Worm (Caenorhabditis elegans) whole organism, late embryonic: Measurements from ENCODE around the gene F27D9.12.

Experiments used
- C38D4.7 ChIP-seq: fragments of 200-800 bp; sonication (Bioruptor generic); optimal IDR thresholded peaks from 2 replicates; lab custom pipeline; 2018; ENCODE audit warnings: mild to moderate bottlenecking, missing genetic modification characterization, moderate library complexity, missing compliant biosample characterization
- K02D7.2 ChIP-seq: sonication (generic microtip); optimal IDR thresholded peaks from 2 replicates; lab custom pipeline; 2017; ENCODE audit warnings: mild to moderate bottlenecking, missing genetic modification characterization, missing compliant biosample characterization
- Y22D7AL.16 ChIP-seq: sonication (generic microtip); optimal IDR thresholded peaks from 2 replicates; lab custom pipeline; 2016; ENCODE audit warnings: missing genetic modification characterization, missing compliant biosample characterization
- ceh-14 ChIP-seq: sonication (generic microtip); optimal IDR thresholded peaks from 2 replicates; lab custom pipeline; 2016; ENCODE audit warnings: missing genotype, missing genetic modification characterization, missing compliant biosample characterization
- ceh-2 ChIP-seq: sonication (generic microtip); optimal IDR thresholded peaks from 2 replicates; lab custom pipeline; 2016; ENCODE audit warnings: missing genotype, missing genetic modification characterization, missing compliant biosample characterization
- ceh-24 ChIP-seq: sonication (generic microtip); optimal IDR thresholded peaks from 2 replicates; lab custom pipeline; 2016; ENCODE audit warnings: mild to moderate bottlenecking, missing genetic modification characterization, missing compliant biosample characterization
- ceh-30 ChIP-seq: fragments of 150-350 bp; optimal IDR thresholded peaks from 2 replicates; lab custom pipeline; 2014; ENCODE audit warnings: missing biosample characterization, missing genetic modification characterization
- ceh-31 ChIP-seq: sonication (generic microtip); optimal IDR thresholded peaks from 2 replicates; lab custom pipeline; 2016; ENCODE audit warnings: missing genetic modification characterization, missing compliant biosample characterization
- ceh-34 ChIP-seq: sonication (generic microtip); optimal IDR thresholded peaks from 2 replicates; lab custom pipeline; 2016; ENCODE audit warnings: mild to moderate bottlenecking, missing genetic modification characterization, missing compliant biosample characterization
- ceh-48 ChIP-seq: sonication (generic microtip); optimal IDR thresholded peaks from 2 replicates; lab custom pipeline; 2016; ENCODE audit warnings: missing genetic modification characterization, inconsistent platforms, missing compliant biosample characterization
- ceh-6 ChIP-seq: fragments of 200-800 bp; sonication (Bioruptor generic); optimal IDR thresholded peaks from 2 replicates; lab custom pipeline; 2018; ENCODE audit warnings: mild to moderate bottlenecking, missing genetic modification characterization, missing compliant biosample characterization
- hlh-15 ChIP-seq: sonication (generic microtip); optimal IDR thresholded peaks from 2 replicates; lab custom pipeline; 2016; ENCODE audit warnings: missing genetic modification characterization, missing compliant biosample characterization
- hlh-6 ChIP-seq: sonication (generic microtip); optimal IDR thresholded peaks from 2 replicates; lab custom pipeline; 2016; ENCODE audit warnings: missing genotype, missing genetic modification characterization, missing compliant biosample characterization
- lim-6 ChIP-seq: sonication (generic microtip); optimal IDR thresholded peaks from 2 replicates; lab custom pipeline; 2016; ENCODE audit warnings: missing genetic modification characterization, missing compliant biosample characterization
- mec-3 ChIP-seq: sonication (generic microtip); optimal IDR thresholded peaks from 2 replicates; lab custom pipeline; 2016; ENCODE audit warnings: borderline replicate concordance, missing genetic modification characterization, missing compliant biosample characterization
- nfya-1 ChIP-seq: sonication (generic microtip); optimal IDR thresholded peaks from 2 replicates; lab custom pipeline; 2017; ENCODE audit warnings: missing genetic modification characterization, mild to moderate bottlenecking, missing compliant biosample characterization, antibody characterized with exemption, moderate library complexity
- nhr-11 ChIP-seq: fragments of 150-350 bp; optimal IDR thresholded peaks from 2 replicates; lab custom pipeline; 2014; ENCODE audit warnings: missing biosample characterization, missing genetic modification characterization
- odd-2 ChIP-seq: sonication (generic microtip); optimal IDR thresholded peaks from 2 replicates; lab custom pipeline; 2017; ENCODE audit warnings: antibody characterized with exemption, mild to moderate bottlenecking, missing genetic modification characterization, missing compliant biosample characterization
- pax-1 ChIP-seq: fragments of 150-350 bp; optimal IDR thresholded peaks from 2 replicates; lab custom pipeline; 2014; ENCODE audit warnings: missing biosample characterization, missing genetic modification characterization
- pqm-1 ChIP-seq: sonication (generic microtip); optimal IDR thresholded peaks from 2 replicates; lab custom pipeline; 2016; ENCODE audit warnings: missing genetic modification characterization, missing compliant biosample characterization
- ref-2 ChIP-seq: sonication (generic microtip); optimal IDR thresholded peaks from 2 replicates; lab custom pipeline; 2016; ENCODE audit warnings: missing genetic modification characterization, missing compliant biosample characterization
- rnt-1 ChIP-seq: sonication (generic microtip); optimal IDR thresholded peaks from 2 replicates; lab custom pipeline; 2016; ENCODE audit warnings: missing genetic modification characterization, missing compliant biosample characterization
- sdc-2 ChIP-seq: sonication (generic microtip); optimal IDR thresholded peaks from 2 replicates; lab custom pipeline; 2016; ENCODE audit warnings: missing genotype, missing genetic modification characterization, missing compliant biosample characterization
- sox-2 ChIP-seq: fragments of 200-800 bp; sonication (Bioruptor generic); IDR thresholded peaks from 2 replicates; pipeline ENCODE4 v1.3.6; 2022; ENCODE audit warnings: missing genetic modification reagents, missing genetic modification characterization, missing compliant biosample characterization
- syd-9 ChIP-seq: sonication (generic microtip); optimal IDR thresholded peaks from 2 replicates; lab custom pipeline; 2016; ENCODE audit warnings: mild to moderate bottlenecking, missing genetic modification characterization, moderate library complexity, missing compliant biosample characterization
- tbx-7 ChIP-seq: sonication (generic microtip); optimal IDR thresholded peaks from 2 replicates; lab custom pipeline; 2016; ENCODE audit warnings: missing genotype, missing genetic modification characterization, missing compliant biosample characterization
- unc-3 ChIP-seq, 2 experiments: fragments of 200-800 bp in 1 of 2; sonication (Bioruptor generic) in 1 of 2; sonication (generic microtip) in 1 of 2; conservative IDR thresholded peaks in 1 of 2; optimal IDR thresholded peaks in 1 of 2; 2 replicates each; pipeline versions ENCODE4 v1.3.6 to Lab custom; 2016 to 2022; ENCODE audit warnings: missing compliant biosample characterization in 2 of 2, missing genetic modification characterization in 2 of 2, missing genetic modification reagents in 1 of 2
- unc-42 ChIP-seq: sonication (generic microtip); optimal IDR thresholded peaks from 2 replicates; lab custom pipeline; 2016; ENCODE audit warnings: missing genotype, missing genetic modification characterization, missing compliant biosample characterization
- unc-55 ChIP-seq: sonication (generic microtip); optimal IDR thresholded peaks from 2 replicates; lab custom pipeline; 2017; ENCODE audit warnings: missing biosample characterization, missing genetic modification reagents, missing genetic modification characterization
- unc-86 ChIP-seq: sonication (generic microtip); optimal IDR thresholded peaks from 2 replicates; lab custom pipeline; 2016; ENCODE audit warnings: missing genetic modification characterization, missing compliant biosample characterization
- zip-5 ChIP-seq: sonication (generic microtip); optimal IDR thresholded peaks from 2 replicates; lab custom pipeline; 2016; ENCODE audit warnings: missing genetic modification characterization, missing compliant biosample characterization
- ztf-16 ChIP-seq: sonication (generic microtip); optimal IDR thresholded peaks from 2 replicates; lab custom pipeline; 2017; ENCODE audit warnings: missing genetic modification characterization, missing compliant biosample characterization

Gene F27D9.12

DNA sequence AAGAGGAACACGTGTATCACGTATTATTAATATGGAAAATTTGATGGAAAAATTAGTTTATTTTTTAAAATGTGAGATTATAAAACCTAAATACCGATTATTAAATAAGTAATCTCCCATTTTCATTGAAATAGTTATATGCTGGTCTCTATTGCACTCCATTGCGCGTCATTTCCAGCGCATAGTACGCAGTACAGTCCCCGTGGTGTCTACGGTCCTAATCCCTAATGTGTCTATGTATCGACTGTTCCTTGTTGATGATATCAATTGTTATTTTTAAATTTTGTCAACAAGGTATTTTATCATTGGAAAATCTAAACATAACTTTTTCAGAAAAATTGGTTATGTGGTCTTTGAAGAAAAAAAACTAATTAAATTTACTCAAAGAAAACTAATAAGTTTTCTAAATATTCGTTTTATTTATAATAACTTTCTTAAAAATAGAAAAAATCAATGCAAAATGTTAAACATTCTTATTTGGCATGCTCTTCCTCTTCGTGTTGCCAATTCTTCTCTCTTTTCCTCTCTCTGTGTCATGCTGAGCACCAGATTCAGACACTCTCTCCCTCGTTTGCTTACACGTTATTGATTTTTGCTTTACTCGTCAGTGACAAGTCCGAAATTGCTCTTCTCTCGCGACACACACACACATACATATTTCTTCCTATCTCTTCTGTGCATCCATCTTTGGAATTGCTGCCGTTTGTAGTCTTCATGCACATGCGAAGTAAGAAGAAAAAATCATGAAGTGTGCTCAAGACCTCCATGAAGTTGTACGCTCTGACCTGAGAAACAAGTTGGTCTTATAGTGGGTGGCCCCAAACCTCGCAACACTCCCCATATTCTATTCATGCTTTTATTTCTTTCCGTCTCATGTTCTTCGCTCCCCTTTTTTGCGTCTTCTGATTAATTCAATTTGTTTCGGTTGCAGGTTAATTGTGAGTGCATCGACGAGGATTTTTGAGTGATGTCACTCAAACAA is 25.5 kb upstream of the F27D9.12 start, which contains the start of gene unc-18:
unc-18 (plus strand) TSS at position 932 of the 982 bp plus-strand sequence.
- TF ChIP-seq ceh-24, result no peak
- no peak for TF ChIP-seq sox-2 (GFP tag; lab: Robert Waterston, UW)
- TF ChIP-seq ceh-2 (tag; lab: Kevin White, UChicago), result no peak
- TF ChIP-seq odd-2 (tag; lab: Kevin White, UChicago), result no peak
- peak; percentile 69 for TF ChIP-seq unc-42 (tag; lab: Kevin White, UChicago)
- peak; percentile 34 for TF ChIP-seq ceh-31 (tag; lab: Kevin White, UChicago)
- TF ChIP-seq ceh-48 (tag; lab: Kevin White, UChicago), result peak; percentile 97

DNA sequence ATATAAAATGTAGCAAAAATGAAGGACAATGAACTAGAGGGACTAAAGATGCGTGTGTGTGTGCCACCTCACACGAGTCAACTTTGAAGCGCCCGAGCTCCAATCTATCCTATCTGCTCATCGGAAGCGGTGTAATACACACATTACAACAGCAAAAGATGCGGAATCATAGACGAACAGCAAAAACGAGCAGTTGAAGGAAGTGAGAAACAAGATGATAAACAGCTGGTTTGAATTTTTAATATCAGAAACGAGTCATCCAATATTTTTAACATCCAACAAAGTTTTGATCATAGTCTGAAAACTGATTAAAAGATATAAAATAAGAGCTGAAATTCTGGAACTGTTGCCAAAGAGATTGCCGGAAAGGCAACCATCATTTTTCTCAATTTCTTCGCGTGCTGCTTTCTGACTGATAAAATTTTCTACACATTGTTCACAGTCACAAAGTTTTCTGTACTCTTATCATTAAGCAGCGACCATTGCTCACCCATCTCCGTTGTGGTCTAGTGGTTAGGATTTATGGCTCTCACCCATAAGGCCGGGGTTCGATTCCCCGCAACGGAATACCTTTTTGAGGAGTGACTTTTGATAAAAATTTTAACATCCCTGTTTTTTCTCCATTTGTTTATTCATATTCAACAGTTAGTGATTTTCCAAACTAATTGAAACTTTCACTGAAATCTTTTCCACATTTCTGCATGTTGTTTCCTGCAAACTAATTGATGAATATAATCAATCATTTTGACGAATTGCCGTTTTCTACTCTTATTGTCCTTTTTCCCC is 24.0 kb upstream of the F27D9.12 start, which contains the start of gene stn-2:
stn-2 (minus strand) TSS at position 75 of the 786 bp plus-strand sequence.
- TF ChIP-seq unc-55 (GFP tag; lab: Kevin White, UChicago) (peak; percentile 40), hlh-15 (tag; lab: Kevin White, UChicago) (no peak), tbx-7 (tag; lab: Kevin White, UChicago) (no peak), pqm-1 (tag; lab: Kevin White, UChicago) (no peak), mec-3 (tag; lab: Kevin White, UChicago) (no peak)

DNA sequence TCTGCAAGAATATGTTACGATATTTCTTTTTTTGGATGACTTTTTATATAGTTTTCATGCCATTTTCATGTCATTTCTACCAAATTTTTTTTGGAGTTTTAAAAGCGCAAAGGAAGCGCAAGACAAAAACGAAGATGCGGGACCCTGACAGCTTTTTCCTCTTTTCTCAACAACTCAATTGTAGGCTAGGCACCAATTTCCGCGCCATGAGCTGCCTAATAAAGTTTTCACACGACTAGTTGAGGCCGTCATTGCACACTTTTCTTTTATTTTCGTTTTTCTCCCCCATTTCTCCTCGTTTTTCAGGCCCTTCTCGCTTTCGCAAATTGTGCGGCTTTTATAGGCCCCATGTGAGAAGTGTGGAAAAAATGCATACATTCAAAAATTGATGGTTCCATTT is 23.1 kb upstream of the F27D9.12 start:
- TF ChIP-seq K02D7.2 (tag; lab: Kevin White, UChicago) (no peak), ztf-16 (tag; lab: Kevin White, UChicago) (no peak), rnt-1 (no peak), odd-2 (tag; lab: Kevin White, UChicago) (no peak), unc-42 (tag; lab: Kevin White, UChicago) (peak; percentile 94), C38D4.7 (GFP tag; lab: Kevin White, UChicago) (no peak)

DNA sequence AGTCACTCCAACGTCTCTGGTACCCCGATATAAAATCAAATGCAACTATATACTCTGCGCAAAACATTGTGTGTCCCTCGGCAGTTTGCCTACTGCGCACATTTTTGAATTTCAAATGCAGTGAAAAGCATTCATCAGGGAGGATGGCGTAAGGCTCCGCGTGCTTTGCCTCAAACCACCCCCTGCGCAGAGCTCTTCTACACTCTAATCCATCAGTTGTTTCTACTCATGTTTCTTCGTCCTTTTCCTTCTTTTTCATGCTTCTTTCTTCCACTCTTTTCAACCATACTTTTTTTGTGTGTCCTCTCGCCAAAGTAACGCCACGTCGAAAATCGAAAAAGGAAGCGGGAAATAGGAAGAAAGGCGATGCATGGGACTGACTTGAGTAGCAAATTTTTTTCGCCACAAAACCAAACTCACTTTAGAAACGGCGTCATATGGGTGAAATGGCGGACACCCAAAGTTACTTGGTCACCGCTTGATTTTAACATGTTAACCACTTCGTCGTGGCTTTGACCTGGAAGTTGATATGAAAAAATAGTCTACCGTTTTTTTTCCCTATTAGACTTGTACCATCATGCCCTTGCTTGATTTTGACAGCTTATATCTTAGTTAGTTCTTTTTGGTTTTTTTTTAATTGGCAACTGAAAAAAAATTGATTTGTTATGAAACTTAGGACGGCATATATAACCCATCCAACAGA is 21.8 kb upstream of the F27D9.12 start:
- TF ChIP-seq syd-9 (no peak), nfya-1 (tag; lab: Kevin White, UChicago) (peak; percentile 10), unc-3 (GFP tag; conservative IDR thresholded peaks at IDR 0.05; lab: Robert Waterston, UW) (no peak), unc-3 (tag; optimal IDR thresholded peaks at IDR 0.05; lab: Kevin White, UChicago) (peak; percentile 10), unc-42 (tag; lab: Kevin White, UChicago) (peak; percentile 17), ceh-34 (tag; lab: Kevin White, UChicago) (peak; percentile 1)

DNA sequence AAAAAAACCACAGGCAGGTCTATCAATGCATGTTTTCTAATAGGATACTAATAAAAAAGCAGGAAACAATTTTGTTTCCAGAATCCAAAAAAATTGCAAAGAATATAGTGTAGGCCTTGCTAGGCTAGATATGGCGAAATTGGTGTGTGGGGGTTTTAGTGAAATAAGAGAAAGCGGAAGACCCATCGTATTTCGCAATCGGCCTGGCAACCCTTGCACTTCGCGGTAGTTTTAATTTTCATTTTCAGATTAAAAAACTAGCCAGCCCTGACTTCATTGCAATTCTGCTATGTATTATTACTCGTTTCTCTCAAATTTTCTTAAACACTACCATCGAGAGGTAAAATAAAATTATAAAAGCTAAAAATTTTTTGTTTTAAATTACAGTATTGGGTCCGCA is 18.1 kb upstream of the F27D9.12 start:
- TF ChIP-seq tbx-7 (tag; lab: Kevin White, UChicago), result no peak
- TF ChIP-seq nfya-1 (tag; lab: Kevin White, UChicago), result no peak
- TF ChIP-seq hlh-6 (tag; lab: Kevin White, UChicago), result no peak
- no peak for TF ChIP-seq ref-2 (tag; lab: Kevin White, UChicago)
- TF ChIP-seq unc-55 (GFP tag; lab: Kevin White, UChicago), result no peak
- TF ChIP-seq ceh-30 (tag; lab: Kevin White, UChicago), result no peak
- TF ChIP-seq ceh-14 (tag; lab: Kevin White, UChicago), result no peak
- no peak for TF ChIP-seq ceh-6 (GFP tag; lab: Kevin White, UChicago)
- TF ChIP-seq lim-6 (tag; lab: Kevin White, UChicago), result no peak
- no peak for TF ChIP-seq sdc-2 (tag; lab: Kevin White, UChicago)
- TF ChIP-seq pax-1 (tag; lab: Kevin White, UChicago), result no peak
- no peak for TF ChIP-seq ceh-24
- no peak for TF ChIP-seq zip-5
- no peak for TF ChIP-seq nhr-11 (tag; lab: Kevin White, UChicago)
- TF ChIP-seq unc-86 (tag; lab: Kevin White, UChicago), result no peak
- no peak for TF ChIP-seq sox-2 (GFP tag; lab: Robert Waterston, UW)
- no peak for TF ChIP-seq Y22D7AL.16 (tag; lab: Kevin White, UChicago)
